Fruit fly (Drosophila melanogaster) whole organism: ENCODE measurements around the gene CG31827.
"Not testable (repeated sequence)": the region's sequence is repeated elsewhere in the genome, so short reads cannot be mapped to it uniquely, and the experiment has no call there.

Experiments
- Dll ChIP-seq: fragments of >200 bp; optimal IDR thresholded peaks from 2 replicates; lab custom pipeline; 2017
- psq ChIP-seq: fragments of >200 bp; optimal IDR thresholded peaks from 2 replicates; lab custom pipeline; 2017
- usp ChIP-seq: fragments of >200 bp; optimal IDR thresholded peaks from 2 replicates; lab custom pipeline; 2017; ENCODE audit warnings: missing biosample characterization, missing genetic modification characterization, mixed read lengths

- not testable (repeated sequence) for TF ChIP-seq usp (GFP tag; lab: Kevin White, UChicago); psq; Dll (lab: Kevin White, UChicago)
Observed at dm6 chr2L:15676002-15676401, 29.0 kb upstream of the CG31827 start, which contains the start of gene CG43923.
